Worm (Caenorhabditis elegans): Measurements from ENCODE around the gene arcp-1.

- no peak for TF ChIP-seq tbx-11 (GFP tag; IDR thresholded peaks at IDR 0.05)
- no peak for TF ChIP-seq pes-1 (GFP tag; IDR thresholded peaks at IDR 0.05)
- TF ChIP-seq ama-1 (optimal IDR thresholded peaks at IDR 0.05) = no peak
- no peak for TF ChIP-seq hmg-4 (GFP tag; optimal IDR thresholded peaks at IDR 0.05)
- no peak for TF ChIP-seq ets-7 (tag; optimal IDR thresholded peaks at IDR 0.05)
Observed at ce11 chrIII:3738331-3738730, 20.9 kb downstream of the arcp-1 start.
